Fruit fly (Drosophila melanogaster): Measurements from ENCODE around the gene ovm.

The ovm gene

DNA sequence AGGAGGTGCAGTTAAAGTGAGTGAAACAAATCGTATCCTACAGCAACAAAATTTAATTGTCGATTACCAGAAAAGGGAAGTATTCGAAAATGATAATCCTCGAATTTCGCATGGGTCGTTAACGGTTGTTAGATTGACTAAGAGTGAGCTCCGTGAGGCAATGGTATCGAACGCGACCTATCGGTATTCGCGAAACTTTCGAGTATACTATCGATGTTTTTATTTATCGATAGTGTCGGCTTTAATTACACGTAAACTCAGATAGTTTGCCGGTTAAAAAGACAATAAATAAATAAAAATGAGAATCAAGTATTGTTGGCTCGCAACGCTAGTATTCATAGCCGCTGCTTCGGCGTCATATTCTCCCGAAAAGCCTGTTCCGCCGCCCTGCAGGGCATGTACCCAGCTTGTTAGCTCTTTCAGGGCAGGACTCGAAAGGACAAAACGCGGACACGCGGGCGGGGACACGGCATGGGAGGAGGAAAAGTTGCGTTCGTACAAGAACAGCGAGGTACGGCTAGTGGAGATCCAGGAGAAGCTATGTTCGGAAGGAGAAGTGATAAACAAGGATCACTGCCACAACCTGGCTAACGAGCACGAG is 38.5 kb downstream of the ovm start, which contains the start of gene Creld:
Gene Creld (plus strand): TSS at position 220 of the 601 bp plus-strand sequence.
- TF ChIP-seq h (optimal IDR thresholded peaks at IDR 0.05) (no peak), psq (optimal IDR thresholded peaks at IDR 0.05) (no peak), Sin3A (optimal IDR thresholded peaks at IDR 0.05) (no peak), Myc (optimal IDR thresholded peaks at IDR 0.05) (no peak), insv (optimal IDR thresholded peaks at IDR 0.05) (no peak), ttk (optimal IDR thresholded peaks at IDR 0.05) (no peak)

DNA sequence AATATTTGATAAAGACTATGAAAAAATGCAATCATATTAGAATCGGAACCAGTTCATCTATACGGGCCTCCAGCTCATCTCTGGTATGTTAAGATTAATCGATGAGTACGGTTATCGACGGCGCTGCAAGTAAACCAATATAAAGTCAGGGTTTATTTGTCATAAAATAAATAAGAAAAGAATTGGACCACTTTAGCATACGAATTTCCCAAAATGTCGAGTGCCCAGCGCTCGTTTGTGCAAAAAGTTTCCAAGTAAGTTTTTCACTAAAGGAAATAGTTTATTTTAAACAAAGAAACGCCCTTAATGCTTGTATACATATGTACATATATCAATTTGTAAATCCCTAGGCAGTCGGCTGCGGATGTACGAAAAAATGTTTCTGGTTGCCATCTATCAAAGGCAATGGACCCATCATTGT is 46.1 kb downstream of the ovm start, which contains the start of gene Zir:
Gene Zir (plus strand): TSS at position 101 of the 421 bp plus-strand sequence.
- TF ChIP-seq ttk (optimal IDR thresholded peaks at IDR 0.05) (no peak), psq (optimal IDR thresholded peaks at IDR 0.05) (no peak), Sin3A (optimal IDR thresholded peaks at IDR 0.05) (no peak), Myc (optimal IDR thresholded peaks at IDR 0.05) (no peak), h (optimal IDR thresholded peaks at IDR 0.05) (no peak), insv (optimal IDR thresholded peaks at IDR 0.05) (no peak)

dm6 chr2L:94096-94495 is 46.7 kb downstream of the ovm start:
- TF ChIP-seq ttk (optimal IDR thresholded peaks at IDR 0.05): no peak
- no peak for TF ChIP-seq Myc (optimal IDR thresholded peaks at IDR 0.05)

DNA sequence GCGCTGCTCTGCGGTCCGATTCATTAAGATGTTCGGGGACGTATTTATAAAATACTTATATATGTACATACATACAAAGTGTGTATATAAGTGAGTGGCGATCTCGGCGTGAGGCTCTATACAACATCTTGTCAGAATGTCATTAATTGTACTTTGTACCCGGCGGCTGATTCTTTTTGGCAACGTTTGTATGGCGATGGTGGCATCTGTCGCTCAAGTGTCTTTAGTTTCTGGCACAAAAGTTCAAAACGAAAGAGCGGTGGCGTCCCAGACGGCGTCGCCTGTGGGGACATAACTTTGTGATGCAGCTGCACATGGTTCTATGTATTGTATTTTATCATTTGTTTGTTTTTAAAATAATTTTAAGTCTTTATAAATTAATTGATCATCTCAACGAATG is 47.8 kb downstream of the ovm start:
- TF ChIP-seq Myc (optimal IDR thresholded peaks at IDR 0.05) (no peak), h (optimal IDR thresholded peaks at IDR 0.05) (no peak), Sin3A (optimal IDR thresholded peaks at IDR 0.05) (no peak), psq (optimal IDR thresholded peaks at IDR 0.05) (no peak), insv (optimal IDR thresholded peaks at IDR 0.05) (no peak), ttk (optimal IDR thresholded peaks at IDR 0.05) (no peak)

dm6 chr2L:91830-92229 is 49.0 kb downstream of the ovm start:
- TF ChIP-seq Sin3A (optimal IDR thresholded peaks at IDR 0.05) (no peak), h (optimal IDR thresholded peaks at IDR 0.05) (no peak), psq (optimal IDR thresholded peaks at IDR 0.05) (no peak), Myc (optimal IDR thresholded peaks at IDR 0.05) (no peak), insv (optimal IDR thresholded peaks at IDR 0.05) (no peak), ttk (optimal IDR thresholded peaks at IDR 0.05) (no peak)

DNA sequence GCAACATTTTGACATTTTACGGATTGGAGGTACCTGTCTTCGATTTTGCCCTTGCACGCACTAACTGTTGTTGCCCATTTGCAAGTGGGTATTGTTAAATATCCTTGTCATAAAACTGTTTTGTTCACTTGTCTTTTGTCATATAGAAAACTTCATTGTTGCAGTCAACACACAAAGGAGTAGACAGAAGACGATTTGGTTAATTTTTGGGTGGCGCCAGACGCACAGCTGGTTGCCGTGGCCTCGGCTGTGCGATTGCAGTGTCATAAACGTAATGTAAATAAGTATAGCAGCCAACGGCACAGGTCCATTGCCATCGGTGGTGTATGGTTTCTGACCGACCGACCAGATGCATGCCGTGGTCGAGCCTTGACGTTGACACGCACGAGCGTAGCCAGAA is 49.5 kb downstream of the ovm start:
- TF ChIP-seq Myc (optimal IDR thresholded peaks at IDR 0.05): no peak
- TF ChIP-seq h (optimal IDR thresholded peaks at IDR 0.05): no peak
- TF ChIP-seq psq (optimal IDR thresholded peaks at IDR 0.05): no peak
- TF ChIP-seq ttk (optimal IDR thresholded peaks at IDR 0.05): no peak
- no peak for TF ChIP-seq insv (optimal IDR thresholded peaks at IDR 0.05)
- TF ChIP-seq Sin3A (optimal IDR thresholded peaks at IDR 0.05): no peak

dm6 chr2L:90081-90480 is 50.7 kb downstream of the ovm start:
- no peak for TF ChIP-seq ttk (optimal IDR thresholded peaks at IDR 0.05)
- TF ChIP-seq Sin3A (optimal IDR thresholded peaks at IDR 0.05): no peak

DNA sequence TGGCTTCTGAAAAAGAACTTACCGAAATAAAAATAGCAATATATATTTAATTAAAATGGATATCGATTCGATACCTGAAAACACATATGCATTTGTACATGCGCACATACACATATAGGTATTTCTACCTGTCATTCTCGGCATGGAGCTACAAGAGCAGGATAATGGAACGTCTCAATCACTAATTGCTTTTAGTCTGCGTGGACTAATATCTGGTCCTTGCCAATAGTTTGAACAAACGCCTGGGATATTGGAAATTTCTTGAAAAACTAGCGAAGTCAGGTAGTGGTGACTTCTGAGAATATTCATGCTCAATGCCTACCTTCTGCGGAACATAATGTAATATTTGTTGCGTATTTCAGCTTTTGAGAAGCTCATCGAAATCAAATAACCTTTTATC is 51.6 kb downstream of the ovm start:
- TF ChIP-seq psq (optimal IDR thresholded peaks at IDR 0.05) (no peak), insv (optimal IDR thresholded peaks at IDR 0.05) (no peak), ttk (optimal IDR thresholded peaks at IDR 0.05) (no peak), Sin3A (optimal IDR thresholded peaks at IDR 0.05) (no peak), h (optimal IDR thresholded peaks at IDR 0.05) (no peak), Myc (optimal IDR thresholded peaks at IDR 0.05) (no peak)

DNA sequence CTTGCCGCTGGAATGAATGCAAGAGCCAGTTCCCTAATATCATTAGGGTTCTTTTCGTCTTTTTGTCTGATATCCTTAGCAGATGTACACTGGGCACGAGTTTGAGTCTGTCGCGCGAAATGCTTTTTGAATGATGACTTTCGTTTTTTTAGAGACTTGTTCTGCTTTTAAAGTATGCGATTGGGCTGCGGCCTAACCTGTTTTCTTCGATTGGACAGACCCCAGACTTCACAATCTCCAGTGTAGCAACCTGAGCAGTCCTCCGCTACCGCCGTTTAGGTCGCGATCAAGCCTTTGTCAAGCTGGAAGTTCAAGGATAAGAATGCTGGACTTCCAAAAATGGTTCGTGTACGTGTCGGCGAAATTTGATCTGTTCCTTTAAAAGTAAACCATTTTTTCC is 52.3 kb downstream of the ovm start:
- TF ChIP-seq insv (optimal IDR thresholded peaks at IDR 0.05) (no peak), Sin3A (optimal IDR thresholded peaks at IDR 0.05) (no peak), Myc (optimal IDR thresholded peaks at IDR 0.05) (no peak), ttk (optimal IDR thresholded peaks at IDR 0.05) (no peak), h (optimal IDR thresholded peaks at IDR 0.05) (no peak), psq (optimal IDR thresholded peaks at IDR 0.05) (no peak)
